Worm (Caenorhabditis elegans): ENCODE measurements around the gene ceh-27.

ceh-27 gene

DNA sequence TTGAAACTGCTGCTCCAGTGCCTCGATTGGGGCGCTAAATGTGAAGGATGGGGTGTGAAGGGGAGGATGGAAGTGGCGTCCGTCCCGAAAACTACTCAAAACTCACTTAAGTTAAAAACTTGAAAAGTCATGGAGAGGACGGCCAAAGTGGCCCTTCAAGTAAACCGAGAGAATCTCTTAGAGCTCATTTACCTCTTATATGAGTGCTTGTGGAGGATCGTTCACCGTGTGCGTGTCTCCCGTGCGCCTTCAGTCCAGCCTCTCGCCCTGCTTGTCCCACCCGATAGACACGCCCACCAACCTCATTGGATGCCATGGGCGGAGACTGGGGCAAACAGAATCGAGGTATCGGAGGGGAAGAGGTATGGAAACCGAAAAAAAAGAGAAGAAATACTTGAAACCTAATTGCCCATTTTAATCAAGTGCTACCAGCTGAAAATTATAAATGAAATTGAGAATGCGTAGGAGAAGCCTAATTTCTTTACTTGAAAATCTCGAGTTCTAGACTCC, at the start of gene ceh-27:
Gene ceh-27 (minus strand): TSS at position 228 of the 510 bp plus-strand sequence.
- no peak for TF ChIP-seq unc-62 (GFP tag; optimal IDR thresholded peaks at IDR 0.05)

- TF ChIP-seq unc-62 (GFP tag; optimal IDR thresholded peaks at IDR 0.05) = no peak
These were observed 46.8 kb upstream of the ceh-27 start for ce11 chrV:11711751-11712150.

DNA sequence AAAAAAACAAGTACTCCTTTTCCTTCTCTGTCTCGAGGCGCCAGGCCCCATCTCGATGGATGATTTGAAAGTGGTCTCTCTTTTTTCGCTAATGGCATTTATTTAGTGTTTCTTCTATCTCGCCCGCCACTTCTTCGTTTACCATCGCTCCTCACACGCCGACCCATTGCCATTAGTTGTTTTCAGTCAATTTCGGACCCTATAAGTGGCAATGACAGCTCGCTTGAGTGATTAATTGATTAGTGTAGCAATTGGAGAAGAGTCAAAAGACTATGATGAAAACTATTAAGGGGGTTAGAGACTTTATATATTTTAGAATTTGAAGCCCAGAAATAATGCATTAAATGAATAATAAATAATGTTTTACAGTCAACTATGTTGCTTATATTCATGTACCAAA, 41.5 kb upstream of the ceh-27 start:
- TF ChIP-seq unc-62 (GFP tag; optimal IDR thresholded peaks at IDR 0.05) = no peak

- TF ChIP-seq unc-62 (GFP tag; optimal IDR thresholded peaks at IDR 0.05) = no peak
These were observed 40.5 kb upstream of the ceh-27 start, which contains the start of gene ceh-32 for ce11 chrV:11705399-11705798. Gene ceh-32 (minus strand): TSS chrV:11705400.

ce11 chrV:11704658-11705057, 39.8 kb upstream of the ceh-27 start:
- no peak for TF ChIP-seq unc-62 (GFP tag; optimal IDR thresholded peaks at IDR 0.05)

DNA sequence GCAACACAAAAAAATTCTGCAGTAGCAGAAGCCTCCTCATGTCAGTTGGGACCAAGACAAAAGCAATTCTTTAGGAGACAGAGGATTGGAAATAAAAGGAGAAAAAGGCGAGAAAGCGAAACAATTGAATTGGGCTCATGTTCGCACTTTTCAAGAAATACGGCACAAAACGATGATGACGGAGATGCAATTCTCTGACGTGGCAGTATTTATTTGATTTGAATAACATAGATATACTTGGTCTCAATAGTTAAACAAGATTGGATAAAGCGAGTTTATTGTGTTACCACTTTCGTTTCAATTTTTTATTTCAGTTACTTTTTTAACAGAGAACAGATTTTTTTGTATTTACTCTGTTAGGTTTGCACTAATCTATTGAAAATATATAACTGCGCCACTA, 32.6 kb upstream of the ceh-27 start:
- TF ChIP-seq unc-62 (GFP tag; optimal IDR thresholded peaks at IDR 0.05) = no peak

DNA sequence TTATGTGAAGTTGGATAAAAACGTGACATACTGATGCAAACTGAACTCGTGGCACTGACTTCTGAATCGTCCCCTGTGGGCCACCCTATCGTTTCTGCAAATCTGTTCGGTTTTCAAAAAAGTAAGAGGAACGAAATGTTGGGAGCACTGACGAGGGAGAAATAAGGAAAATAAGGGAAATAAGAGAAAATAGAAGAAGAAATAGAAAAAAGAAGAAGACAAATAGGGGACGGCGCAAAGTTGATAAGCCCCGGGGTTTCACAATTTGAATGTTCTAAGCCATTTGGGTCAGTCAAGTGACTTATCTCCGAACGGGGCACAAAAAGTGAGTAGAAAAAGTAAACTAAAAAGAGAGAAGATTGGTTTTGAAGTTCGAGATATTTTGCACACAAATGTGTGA, 30.7 kb upstream of the ceh-27 start, which contains the start of gene W05E10.5:
Gene W05E10.5 (minus strand): TSS at position 101 of the 400 bp plus-strand sequence.
- no peak for TF ChIP-seq unc-62 (GFP tag; optimal IDR thresholded peaks at IDR 0.05)

- TF ChIP-seq unc-62 (GFP tag; optimal IDR thresholded peaks at IDR 0.05) = no peak
These were observed 26.7 kb upstream of the ceh-27 start, which contains the start of gene W05E10.1 for ce11 chrV:11691553-11691952. Gene W05E10.1 (minus strand): TSS chrV:11691691.

DNA sequence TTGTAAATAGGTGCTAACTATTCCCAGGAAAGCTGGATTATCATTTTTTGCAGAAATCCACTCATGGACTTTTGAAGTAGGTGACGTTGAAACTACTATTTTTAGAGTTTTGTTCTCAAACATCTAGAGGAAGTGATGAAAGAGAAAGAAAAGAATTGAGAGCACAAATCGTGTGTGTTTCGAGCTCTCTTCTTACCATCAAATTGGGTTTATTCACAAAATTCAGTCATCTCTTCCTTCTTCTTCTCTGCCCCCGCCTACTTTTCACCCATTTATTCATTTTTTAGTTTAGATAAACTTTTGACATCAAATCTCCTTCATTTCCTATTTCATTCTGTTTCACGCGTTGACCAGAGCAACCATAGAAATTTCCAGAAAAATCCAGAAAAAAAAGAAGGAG, 22.0 kb upstream of the ceh-27 start, which contains the start of gene W05E10.2:
Gene W05E10.2 (plus strand): TSS at position 301 of the 400 bp plus-strand sequence.
- no peak for TF ChIP-seq unc-62 (GFP tag; optimal IDR thresholded peaks at IDR 0.05)

- no peak for TF ChIP-seq unc-62 (GFP tag; optimal IDR thresholded peaks at IDR 0.05)
These were observed 18.0 kb upstream of the ceh-27 start for ce11 chrV:11682858-11683257.

DNA sequence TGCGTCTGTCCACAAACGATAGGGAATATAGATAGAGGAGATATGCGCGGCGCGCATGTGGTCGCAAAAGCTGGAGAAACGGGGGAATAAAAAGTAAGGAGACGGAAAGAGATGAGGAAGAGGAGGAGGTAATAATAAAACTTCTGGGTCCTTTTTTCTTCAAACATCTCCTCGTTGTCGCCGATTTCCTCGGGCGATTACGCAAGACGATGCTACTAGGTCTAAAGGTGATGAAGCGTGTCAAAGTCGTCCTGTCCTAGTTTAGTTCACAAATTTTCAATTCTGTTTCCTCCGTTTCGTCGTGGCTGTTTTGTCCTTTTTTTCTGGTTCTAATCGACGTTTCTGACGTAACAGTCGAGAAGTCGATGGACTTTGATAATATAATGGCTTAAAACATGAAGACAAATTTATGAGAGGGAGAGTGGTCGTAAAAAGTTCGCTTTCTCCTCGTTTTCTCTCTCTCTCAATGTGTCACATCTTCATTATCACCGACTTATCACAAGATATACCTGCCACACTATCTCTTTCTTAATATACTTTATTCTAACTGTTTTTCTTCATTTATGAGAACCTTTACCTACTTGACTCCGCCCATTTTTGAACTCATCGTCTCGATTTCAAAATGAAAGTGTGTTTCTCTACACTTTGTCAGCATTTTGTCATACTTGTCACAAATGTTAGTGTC, 15.8 kb upstream of the ceh-27 start:
- TF ChIP-seq unc-62 (GFP tag; optimal IDR thresholded peaks at IDR 0.05) = no peak

ce11 chrV:11677494-11677893, 12.6 kb upstream of the ceh-27 start:
- no peak for TF ChIP-seq unc-62 (GFP tag; optimal IDR thresholded peaks at IDR 0.05)

DNA sequence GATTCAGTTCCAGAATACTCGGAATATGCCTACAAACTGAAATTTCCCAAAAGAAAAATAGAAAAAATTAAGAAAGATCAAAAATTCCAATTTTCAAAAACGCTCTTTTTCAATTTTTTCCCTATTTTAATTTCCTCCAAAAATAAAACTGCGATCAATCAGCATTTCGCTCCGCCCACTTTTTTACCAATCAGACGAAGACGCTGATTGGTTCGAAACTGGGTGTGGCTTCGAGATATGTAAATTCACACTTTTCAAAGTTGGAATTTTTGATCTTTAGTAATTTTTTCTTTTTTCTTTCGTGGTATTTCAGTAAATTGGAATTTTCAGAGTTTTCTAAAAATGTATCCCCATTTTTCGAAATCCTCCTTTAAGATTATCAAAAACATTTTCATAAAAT, 12.1 kb upstream of the ceh-27 start:
- TF ChIP-seq unc-62 (GFP tag; optimal IDR thresholded peaks at IDR 0.05) = no peak

ce11 chrV:11676498-11676897, 11.6 kb upstream of the ceh-27 start:
- no peak for TF ChIP-seq unc-62 (GFP tag; optimal IDR thresholded peaks at IDR 0.05)

DNA sequence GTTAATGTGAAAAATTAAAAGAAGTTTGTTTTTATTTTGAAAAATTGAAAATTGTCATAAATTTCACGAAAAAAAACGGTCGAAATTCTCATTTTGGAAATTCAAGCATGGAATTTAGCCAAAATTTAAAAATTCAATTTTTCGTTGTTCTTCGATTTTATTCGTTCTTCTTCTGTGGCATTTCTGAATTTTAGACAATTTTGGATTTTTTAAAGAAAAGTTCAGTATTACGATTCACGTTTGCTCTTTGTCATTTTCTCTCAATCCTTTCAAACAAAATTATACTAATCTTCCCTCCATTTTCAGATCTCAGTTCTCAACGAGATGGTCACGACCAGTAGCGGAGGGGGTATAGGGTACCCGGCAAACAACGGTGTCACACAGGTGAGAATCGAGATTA, 10.7 kb upstream of the ceh-27 start, which contains the start of gene ape-1:
Gene ape-1 (plus strand): TSS at position 301 of the 400 bp plus-strand sequence.
- no peak for TF ChIP-seq unc-62 (GFP tag; optimal IDR thresholded peaks at IDR 0.05)

DNA sequence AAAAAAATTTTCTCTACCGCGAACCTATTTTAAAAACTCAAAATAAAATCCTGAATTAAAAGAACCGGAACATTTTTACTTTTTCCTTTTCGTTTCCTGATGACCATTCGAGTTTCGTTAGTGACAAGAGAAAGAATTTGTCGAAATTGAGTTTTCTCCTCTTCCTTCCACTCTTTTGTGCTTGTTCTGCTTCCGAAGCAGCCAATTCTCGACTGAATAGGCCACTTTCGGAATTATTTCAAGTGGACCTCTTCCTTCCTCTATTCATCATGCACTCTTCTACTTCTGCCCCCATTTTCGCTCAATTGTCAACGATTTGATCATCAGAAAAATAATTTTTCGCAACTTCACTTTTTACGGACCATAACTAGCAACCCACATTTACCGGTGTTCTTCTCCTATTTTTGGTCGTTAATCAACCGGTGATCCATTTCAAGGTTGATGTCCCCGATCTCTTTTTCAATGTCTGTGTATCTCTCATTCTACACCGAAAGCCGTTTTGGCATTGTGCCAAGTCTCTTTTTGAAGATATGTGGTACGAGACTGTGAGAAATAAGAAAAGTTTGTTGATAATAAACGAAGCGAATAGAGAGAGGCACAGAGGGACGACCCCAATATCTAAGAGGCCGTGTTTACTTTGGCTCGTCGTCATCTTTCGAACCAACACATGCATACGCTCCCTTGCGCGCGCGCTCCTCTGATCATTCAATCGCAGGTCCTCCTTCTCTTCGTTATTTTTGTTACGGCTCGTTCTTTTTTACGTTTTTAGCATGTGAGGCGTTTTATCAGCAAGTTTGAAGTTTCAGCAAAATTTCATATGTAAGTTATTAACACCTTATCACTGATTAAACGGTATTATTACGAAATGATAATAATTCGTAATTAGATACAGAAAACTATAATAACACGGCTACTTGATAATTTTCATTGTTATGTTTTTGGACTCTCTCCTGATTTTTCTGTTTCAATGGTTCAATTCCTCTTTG, 10.0 kb upstream of the ceh-27 start:
- TF ChIP-seq unc-62 (GFP tag; optimal IDR thresholded peaks at IDR 0.05) = no peak

All from whole organism, dauer.